Worm (Caenorhabditis elegans) whole organism, midembryonic: ENCODE measurements around the gene F38A1.6.

Experiments
- T22C8.4 ChIP-seq: fragments of 200-800 bp; sonication (Bioruptor generic); IDR thresholded peaks from 2 replicates; pipeline ENCODE4 v1.3.6; 2022; ENCODE audit warnings: missing genetic modification characterization, missing compliant biosample characterization
- cog-1 ChIP-seq: sonication (generic microtip); optimal IDR thresholded peaks from 2 replicates; lab custom pipeline; 2016; ENCODE audit warnings: missing genetic modification characterization, missing compliant biosample characterization
- flt-1 ChIP-seq: fragments of 200-800 bp; sonication (Bioruptor generic); IDR thresholded peaks from 2 replicates; pipeline ENCODE4 v1.3.6; 2022; ENCODE audit warnings: missing genetic modification characterization, missing compliant biosample characterization
- klf-2 ChIP-seq: fragments of 200-800 bp; sonication (Bioruptor generic); conservative IDR thresholded peaks from 2 replicates; pipeline ENCODE4 v1.3.6; 2022; ENCODE audit warnings: missing genetic modification reagents, missing genetic modification characterization, missing compliant biosample characterization
- med-1 ChIP-seq: sonication (generic microtip); optimal IDR thresholded peaks from 2 replicates; lab custom pipeline; 2017; ENCODE audit warnings: missing genetic modification characterization, mild to moderate bottlenecking, missing compliant biosample characterization, antibody characterized with exemption, missing genetic modification reagents; ENCODE audit not compliant: insufficient read depth
- tab-1 ChIP-seq: fragments of 200-800 bp; sonication (Bioruptor generic); IDR thresholded peaks from 2 replicates; pipeline ENCODE4 v1.3.6; 2022; ENCODE audit warnings: missing genetic modification characterization, missing compliant biosample characterization
- ztf-29 ChIP-seq: fragments of 200-800 bp; sonication (Bioruptor generic); IDR thresholded peaks from 2 replicates; pipeline ENCODE4 v1.3.6; 2022; ENCODE audit warnings: missing genetic modification reagents, missing genetic modification characterization, missing compliant biosample characterization

ce11 chrIV:1232419-1233145, 19.1 kb upstream of the F38A1.6 start:
- no peak for TF ChIP-seq T22C8.4
- TF ChIP-seq ztf-29 (GFP tag; lab: Robert Waterston, UW) = no peak
- no peak for TF ChIP-seq med-1 (GFP tag; lab: Kevin White, UChicago)
- no peak for TF ChIP-seq flt-1
- no peak for TF ChIP-seq tab-1 (GFP tag; lab: Robert Waterston, UW)
- no peak for TF ChIP-seq cog-1
- TF ChIP-seq klf-2 = no peak
